Worm (Caenorhabditis elegans) whole organism, young adult: ENCODE data around the gene atx-2.

Experiments used
- C17E4.6 ChIP-seq: fragments of 200-800 bp; sonication (Bioruptor generic); IDR thresholded peaks from 2 replicates; pipeline ENCODE4 v1.3.6; 2022; ENCODE audit warnings: missing genetic modification reagents, missing genetic modification characterization, missing compliant biosample characterization
- F22D6.2 ChIP-seq: sonication (generic microtip); optimal IDR thresholded peaks from 2 replicates; lab custom pipeline; 2016; ENCODE audit warnings: mild to moderate bottlenecking, missing genetic modification characterization, missing compliant biosample characterization
- F49E8.2 ChIP-seq: sonication (generic microtip); optimal IDR thresholded peaks from 3 replicates; lab custom pipeline; 2017; ENCODE audit warnings: missing genetic modification characterization, mild to moderate bottlenecking, missing compliant biosample characterization, antibody characterized with exemption, moderate library complexity; ENCODE audit not compliant: insufficient read depth
- F52B5.7 ChIP-seq: sonication (generic microtip); optimal IDR thresholded peaks from 2 replicates; lab custom pipeline; 2016; ENCODE audit warnings: mild to moderate bottlenecking, missing genetic modification characterization, missing compliant biosample characterization
- F57C9.4 ChIP-seq: sonication (generic microtip); optimal IDR thresholded peaks from 2 replicates; lab custom pipeline; 2017; ENCODE audit warnings: mild to moderate bottlenecking, missing genetic modification characterization, missing compliant biosample characterization
- K12H6.12 ChIP-seq: fragments of 200-800 bp; sonication (Bioruptor generic); optimal IDR thresholded peaks from 2 replicates; lab custom pipeline; 2018; ENCODE audit warnings: mild to moderate bottlenecking, missing genetic modification characterization, missing compliant biosample characterization
- T07F8.4 ChIP-seq: sonication (generic microtip); optimal IDR thresholded peaks from 2 replicates; lab custom pipeline; 2016; ENCODE audit warnings: mild to moderate bottlenecking, missing genetic modification characterization, moderate library complexity, missing compliant biosample characterization
- Y53G8AR.9 ChIP-seq: fragments of 200-800 bp; sonication (Bioruptor generic); conservative IDR thresholded peaks from 2 replicates; pipeline ENCODE4 v1.3.6; 2022; ENCODE audit warnings: missing genetic modification reagents, missing genetic modification characterization, missing compliant biosample characterization
- Y56A3A.18 ChIP-seq: fragments of 200-800 bp; sonication (Bioruptor generic); IDR thresholded peaks from 2 replicates; pipeline ENCODE4 v1.3.6; 2022; ENCODE audit warnings: missing genetic modification reagents, missing genetic modification characterization, missing compliant biosample characterization
- Y79H2A.3 ChIP-seq: fragments of 200-800 bp; sonication (Bioruptor generic); conservative IDR thresholded peaks from 2 replicates; pipeline ENCODE4 v1.3.6; 2022; ENCODE audit warnings: missing genetic modification reagents, missing genetic modification characterization, missing compliant biosample characterization
- ZK185.1 ChIP-seq: sonication (generic microtip); optimal IDR thresholded peaks from 2 replicates; lab custom pipeline; 2016; ENCODE audit warnings: mild to moderate bottlenecking, missing genetic modification characterization, missing compliant biosample characterization; ENCODE audit not compliant: poor library complexity, severe bottlenecking
- atf-7 ChIP-seq: sonication (generic microtip); optimal IDR thresholded peaks from 2 replicates; lab custom pipeline; 2017; ENCODE audit warnings: mild to moderate bottlenecking, missing genetic modification characterization, missing compliant biosample characterization
- attf-3 ChIP-seq: fragments of 200-800 bp; sonication (Bioruptor generic); conservative IDR thresholded peaks from 2 replicates; pipeline ENCODE4 v1.3.6; 2022; ENCODE audit warnings: missing genetic modification reagents, missing genetic modification characterization, missing compliant biosample characterization
- attf-6 ChIP-seq: fragments of 200-800 bp; sonication (Bioruptor generic); IDR thresholded peaks from 2 replicates; pipeline ENCODE4 v1.3.6; 2022; ENCODE audit warnings: missing genetic modification reagents, missing genetic modification characterization, missing compliant biosample characterization
- bed-1 ChIP-seq: fragments of 200-800 bp; sonication (Bioruptor generic); IDR thresholded peaks from 2 replicates; pipeline ENCODE4 v1.3.6; 2022; ENCODE audit warnings: missing genetic modification reagents, missing genetic modification characterization, missing compliant biosample characterization
- ceh-100 ChIP-seq: fragments of 200-800 bp; sonication (Bioruptor generic); IDR thresholded peaks from 2 replicates; pipeline ENCODE4 v1.3.6; 2022; ENCODE audit warnings: missing genetic modification reagents, missing genetic modification characterization, missing compliant biosample characterization
- ceh-40 ChIP-seq: fragments of 200-800 bp; sonication (Bioruptor generic); IDR thresholded peaks from 2 replicates; pipeline ENCODE4 v1.3.6; 2022; ENCODE audit warnings: missing genetic modification characterization, missing compliant biosample characterization
- ceh-79 ChIP-seq: sonication (generic microtip); optimal IDR thresholded peaks from 2 replicates; lab custom pipeline; 2017; ENCODE audit warnings: mild to moderate bottlenecking, missing genetic modification characterization, missing compliant biosample characterization
- ceh-91 ChIP-seq: fragments of 200-800 bp; sonication (Bioruptor generic); IDR thresholded peaks from 2 replicates; pipeline ENCODE4 v1.3.6; 2022; ENCODE audit warnings: missing genetic modification reagents, missing genetic modification characterization, missing compliant biosample characterization
- efl-1 ChIP-seq: fragments of 150-350 bp; optimal IDR thresholded peaks from 2 replicates; lab custom pipeline; 2014; ENCODE audit warnings: missing biosample characterization, missing genetic modification reagents, missing genetic modification characterization
- ets-4 ChIP-seq: fragments of 200-800 bp; sonication (Bioruptor generic); optimal IDR thresholded peaks from 2 replicates; lab custom pipeline; 2018; ENCODE audit warnings: mild to moderate bottlenecking, missing genetic modification characterization, missing compliant biosample characterization
- hlh-12 ChIP-seq: sonication (generic microtip); optimal IDR thresholded peaks from 2 replicates; lab custom pipeline; 2016; ENCODE audit warnings: missing genetic modification characterization, missing compliant biosample characterization
- hlh-26 ChIP-seq: fragments of 200-800 bp; sonication (Bioruptor generic); conservative IDR thresholded peaks from 2 replicates; pipeline ENCODE4 v1.3.6; 2022; ENCODE audit warnings: missing genetic modification reagents, missing genetic modification characterization, missing compliant biosample characterization
- hmg-1.2 ChIP-seq: fragments of 200-800 bp; sonication (Bioruptor generic); IDR thresholded peaks from 2 replicates; pipeline ENCODE4 v1.3.6; 2022; ENCODE audit warnings: missing genetic modification reagents, missing genetic modification characterization, missing compliant biosample characterization
- hsf-1 ChIP-seq: fragments of 200-800 bp; sonication (Bioruptor generic); IDR thresholded peaks from 2 replicates; pipeline ENCODE4 v1.3.6; 2022; ENCODE audit warnings: missing genetic modification reagents, missing genetic modification characterization, missing compliant biosample characterization
- lin-35 ChIP-seq, 3 experiments: fragments of 150-350 bp in 2 of 3; sonication (generic microtip) in 1 of 3; optimal IDR thresholded peaks; 2 replicates each; lab custom pipeline; 2014 to 2018; ENCODE audit warnings: missing biosample characterization in 3 of 3, missing genetic modification characterization in 3 of 3, missing genetic modification reagents in 3 of 3
- lin-54 ChIP-seq: fragments of 200-800 bp; sonication (Bioruptor generic); optimal IDR thresholded peaks from 2 replicates; lab custom pipeline; 2018; ENCODE audit warnings: mild to moderate bottlenecking, missing genetic modification characterization, missing compliant biosample characterization
- lir-1 ChIP-seq: fragments of 200-800 bp; sonication (Bioruptor generic); conservative IDR thresholded peaks from 2 replicates; pipeline ENCODE4 v1.3.6; 2022; ENCODE audit warnings: missing genetic modification reagents, missing genetic modification characterization, missing compliant biosample characterization
- lsl-1 ChIP-seq: fragments of 200-800 bp; sonication (Bioruptor generic); optimal IDR thresholded peaks from 2 replicates; lab custom pipeline; 2018; ENCODE audit warnings: mild to moderate bottlenecking, missing genetic modification characterization, moderate library complexity, missing compliant biosample characterization
- lsy-27 ChIP-seq: sonication (generic microtip); optimal IDR thresholded peaks from 2 replicates; lab custom pipeline; 2017; ENCODE audit warnings: missing genetic modification characterization, mild to moderate bottlenecking, missing compliant biosample characterization, antibody characterized with exemption, missing genotype, borderline replicate concordance; ENCODE audit not compliant: insufficient read depth
- madf-3 ChIP-seq: fragments of 200-800 bp; sonication (Bioruptor generic); IDR thresholded peaks from 2 replicates; pipeline ENCODE4 v1.3.6; 2022; ENCODE audit warnings: missing genetic modification reagents, missing genetic modification characterization, missing compliant biosample characterization
- madf-8 ChIP-seq: fragments of 200-800 bp; sonication (Bioruptor generic); conservative IDR thresholded peaks from 2 replicates; pipeline ENCODE4 v1.3.6; 2022; ENCODE audit warnings: missing genetic modification reagents, missing genetic modification characterization, missing compliant biosample characterization
- mes-4 ChIP-seq: sonication (generic microtip); optimal IDR thresholded peaks from 2 replicates; lab custom pipeline; 2016; ENCODE audit warnings: missing genotype, missing genetic modification characterization, missing compliant biosample characterization
- nfyb-1 ChIP-seq: fragments of 200-800 bp; sonication (Bioruptor generic); IDR thresholded peaks from 2 replicates; pipeline ENCODE4 v1.3.6; 2022; ENCODE audit warnings: missing genetic modification reagents, missing genetic modification characterization, missing compliant biosample characterization
- nhr-120 ChIP-seq: fragments of 200-800 bp; sonication (Bioruptor generic); IDR thresholded peaks from 2 replicates; pipeline ENCODE4 v1.3.6; 2022; ENCODE audit warnings: missing genetic modification characterization, missing compliant biosample characterization
- pbrm-1 ChIP-seq: fragments of 200-800 bp; sonication (Bioruptor generic); IDR thresholded peaks from 2 replicates; pipeline ENCODE4 v1.3.6; 2022; ENCODE audit warnings: missing genetic modification reagents, missing genetic modification characterization, missing compliant biosample characterization
- rec-8 ChIP-seq, 2 experiments: sonication (generic microtip); optimal IDR thresholded peaks; 2 replicates each; lab custom pipeline; 2016; ENCODE audit warnings: mild to moderate bottlenecking in 2 of 2, missing genetic modification characterization in 2 of 2, missing genetic modification reagents in 2 of 2, missing genotype in 2 of 2, missing biosample characterization in 1 of 2, missing compliant biosample characterization in 1 of 2, moderate library complexity in 1 of 2
- rpc-1 ChIP-seq, 2 experiments: fragments of 150-350 bp in 1 of 2; sonication (generic microtip) in 1 of 2; optimal IDR thresholded peaks; 2 replicates each; lab custom pipeline; 2014 to 2018; ENCODE audit warnings: missing biosample characterization in 1 of 2, missing genetic modification characterization in 1 of 2, missing genetic modification reagents in 1 of 2, missing genotype in 1 of 2
- sdz-38 ChIP-seq: sonication (generic microtip); optimal IDR thresholded peaks from 2 replicates; lab custom pipeline; 2016; ENCODE audit warnings: missing genotype, missing genetic modification characterization, missing compliant biosample characterization
- sea-2 ChIP-seq: fragments of 200-800 bp; sonication (Bioruptor generic); IDR thresholded peaks from 2 replicates; pipeline ENCODE4 v1.3.6; 2022; ENCODE audit warnings: missing genetic modification characterization, missing compliant biosample characterization
- snpc-1.1 ChIP-seq: sonication (generic microtip); optimal IDR thresholded peaks from 2 replicates; lab custom pipeline; 2017; ENCODE audit warnings: missing genetic modification characterization, mild to moderate bottlenecking, missing compliant biosample characterization, antibody characterized with exemption, moderate library complexity, missing genotype, missing genetic modification reagents; ENCODE audit not compliant: insufficient read depth
- snpc-3.4 ChIP-seq: sonication (generic microtip); optimal IDR thresholded peaks from 2 replicates; lab custom pipeline; 2017; ENCODE audit warnings: missing genetic modification characterization, mild to moderate bottlenecking, missing compliant biosample characterization, antibody characterized with exemption, moderate library complexity, missing genotype, missing genetic modification reagents
- tbx-9 ChIP-seq: sonication (generic microtip); optimal IDR thresholded peaks from 2 replicates; lab custom pipeline; 2016; ENCODE audit warnings: borderline replicate concordance, missing genetic modification characterization, inconsistent platforms, missing compliant biosample characterization
- xnd-1 ChIP-seq: sonication (generic microtip); optimal IDR thresholded peaks from 2 replicates; lab custom pipeline; 2016; ENCODE audit warnings: missing genotype, missing genetic modification reagents, missing genetic modification characterization, missing compliant biosample characterization
- ztf-28 ChIP-seq: fragments of 200-800 bp; sonication (Bioruptor generic); IDR thresholded peaks from 2 replicates; pipeline ENCODE4 v1.3.6; 2022; ENCODE audit warnings: missing genetic modification reagents, missing genetic modification characterization, missing compliant biosample characterization

atx-2 gene

ce11 chrIII:10505943-10506698 is 44.9 kb downstream of the atx-2 start (continued):
- TF ChIP-seq madf-8 (GFP tag; lab: Robert Waterston, UW) = peak; percentile 70
- TF ChIP-seq mes-4 = no peak
- TF ChIP-seq pbrm-1 = peak; percentile 59
- TF ChIP-seq ceh-91 (GFP tag; lab: Robert Waterston, UW) = peak; percentile 50; the same call in 1 of the 2 replicates
- no peak for TF ChIP-seq sea-2
- TF ChIP-seq attf-6 (GFP tag; lab: Robert Waterston, UW) = no peak; the same call in none of the 2 replicates
- TF ChIP-seq F49E8.2 = peak; percentile 92
- TF ChIP-seq nfyb-1 (GFP tag; lab: Robert Waterston, UW) = no peak
- no peak for TF ChIP-seq nhr-120 (GFP tag; lab: Robert Waterston, UW)
- no peak for TF ChIP-seq F57C9.4
- TF ChIP-seq tbx-9 (tag; lab: Kevin White, UChicago) = no peak
- TF ChIP-seq lir-1 (GFP tag; lab: Robert Waterston, UW) = no peak; the same call in 1 of the 2 replicates
- peak; percentile 93 for TF ChIP-seq Y53G8AR.9
- peak; percentile 88 for TF ChIP-seq snpc-3.4 (tag; lab: Kevin White, UChicago)
- TF ChIP-seq F52B5.7 (tag; lab: Kevin White, UChicago) = no peak
- TF ChIP-seq lsl-1 (GFP tag; lab: Kevin White, UChicago) = peak; percentile 48
- no peak for TF ChIP-seq attf-3
- TF ChIP-seq hlh-12 (tag; lab: Kevin White, UChicago) = no peak
- TF ChIP-seq ztf-28 (GFP tag; lab: Robert Waterston, UW) = peak; percentile 49
- TF ChIP-seq atf-7 (tag; lab: Kevin White, UChicago) = peak; percentile 17
- TF ChIP-seq Y79H2A.3 (GFP tag; lab: Robert Waterston, UW) = peak; percentile 90
- peak; percentile 46 for TF ChIP-seq hmg-1.2 (GFP tag; lab: Robert Waterston, UW)
- TF ChIP-seq rec-8 (tag; optimal IDR thresholded peaks at IDR 0.05; lab: Kevin White, UChicago) = no peak
- TF ChIP-seq xnd-1 (tag; lab: Kevin White, UChicago) = no peak
- no peak for TF ChIP-seq F22D6.2 (tag; lab: Kevin White, UChicago)
- no peak for TF ChIP-seq hlh-26
- peak; percentile 78 for TF ChIP-seq lin-54
- peak; percentile 41; the same call in 1 of the 2 replicates for TF ChIP-seq madf-3 (GFP tag; lab: Robert Waterston, UW)
- TF ChIP-seq ceh-40 (GFP tag; lab: Robert Waterston, UW) = peak; percentile 47; the same call in 1 of the 2 replicates
- peak; percentile 40; the same call in 1 of the 2 replicates for TF ChIP-seq ceh-100
- TF ChIP-seq C17E4.6 = peak; percentile 45; the same call in 1 of the 2 replicates
- TF ChIP-seq rpc-1 (optimal IDR thresholded peaks at IDR 0.05; lab: Kevin White, UChicago) = peak; percentile 12
- TF ChIP-seq rpc-1 (tag; optimal IDR thresholded peaks at IDR 0.05; lab: Kevin White, UChicago) = no peak

ce11 chrIII:10506699-10507248 is 45.6 kb downstream of the atx-2 start, which contains the start of the genes sip-1 and sly-1:
TSS of gene sip-1 (minus strand) at chrIII:10506801.
TSS of gene sly-1 (plus strand) at chrIII:10507058.
- TF ChIP-seq K12H6.12 (tag; lab: Kevin White, UChicago) (no peak), ets-4 (GFP tag; lab: Kevin White, UChicago) (no peak), hsf-1 (GFP tag; lab: Robert Waterston, UW) (peak; percentile 74; the same call in 1 of the 2 replicates), lin-35 (GFP tag; optimal IDR thresholded peaks at IDR 0.05; lab: Kevin White, UChicago) (peak in 1 of 3 experiments; percentile 84), bed-1 (GFP tag; lab: Robert Waterston, UW) (no peak), mes-4 (no peak), sdz-38 (tag; lab: Kevin White, UChicago) (no peak), hmg-1.2 (GFP tag; lab: Robert Waterston, UW) (no peak), ceh-100 (0 out of 2 replicates have a peak, but pooled peaks have one; percentile 16), efl-1 (GFP tag; lab: Kevin White, UChicago) (peak; percentile 84), lsy-27 (tag; lab: Kevin White, UChicago) (no peak), T07F8.4 (tag; lab: Kevin White, UChicago) (no peak), snpc-1.1 (peak; percentile 25), ceh-79 (no peak), Y56A3A.18 (GFP tag; lab: Robert Waterston, UW) (no peak), ZK185.1 (no peak)
